Fruit fly (Drosophila melanogaster): Measurements from ENCODE around the gene CG10462.

DNA sequence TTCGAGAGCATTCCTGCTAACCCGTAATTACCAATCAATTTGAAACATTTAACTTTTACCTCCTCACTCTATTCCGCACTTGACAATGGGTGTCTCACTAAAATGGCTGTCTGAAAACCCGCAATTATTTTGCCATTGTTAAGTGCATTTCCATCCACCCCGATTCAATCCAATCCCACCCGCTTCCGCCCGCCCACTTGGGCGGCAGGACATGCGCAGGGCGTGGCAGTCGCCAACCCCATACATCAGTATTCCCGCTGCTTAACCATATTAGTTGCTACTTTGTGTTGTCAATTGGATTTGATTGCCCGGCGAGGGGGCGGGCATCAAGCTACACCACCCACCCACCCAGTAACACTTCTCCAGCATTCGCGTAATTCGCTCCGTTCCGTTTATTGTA lies 29.6 kb upstream of the CG10462 start:
- no peak for TF ChIP-seq Mes4 (GFP tag; optimal IDR thresholded peaks at IDR 0.05)
- no peak for TF ChIP-seq scrt (GFP tag; optimal IDR thresholded peaks at IDR 0.05)
- no peak for TF ChIP-seq oc (tag; optimal IDR thresholded peaks at IDR 0.05)
- TF ChIP-seq CG2202 (tag; optimal IDR thresholded peaks at IDR 0.05): no peak
